Worm (Caenorhabditis elegans) whole organism, mixed stage, embryonic: Measurements from ENCODE around the gene F38E11.6.

Experiments used
- M03D4.4 ChIP-seq: sonication (generic microtip); optimal IDR thresholded peaks from 2 replicates; lab custom pipeline; 2017; ENCODE audit warnings: mild to moderate bottlenecking, missing genetic modification characterization, missing compliant biosample characterization
- ces-1 ChIP-seq: fragments of 150-350 bp; optimal IDR thresholded peaks from 2 replicates; lab custom pipeline; 2014; ENCODE audit warnings: missing biosample characterization, missing genetic modification reagents, missing genetic modification characterization
- drap-1 ChIP-seq: fragments of 200-800 bp; sonication (Bioruptor generic); optimal IDR thresholded peaks from 3 replicates; lab custom pipeline; 2018; ENCODE audit warnings: mild to moderate bottlenecking, missing genetic modification characterization, missing compliant biosample characterization
- elt-3 ChIP-seq: fragments of 150-350 bp; optimal IDR thresholded peaks from 2 replicates; lab custom pipeline; 2014; ENCODE audit warnings: missing biosample characterization, missing genetic modification characterization
- lin-13 ChIP-seq: fragments of 150-350 bp; optimal IDR thresholded peaks from 2 replicates; lab custom pipeline; 2014; ENCODE audit warnings: missing biosample characterization, missing genetic modification characterization
- lsy-2 ChIP-seq: fragments of 150-350 bp; optimal IDR thresholded peaks from 2 replicates; lab custom pipeline; 2014; ENCODE audit warnings: missing biosample characterization, missing genetic modification characterization
- nhr-12 ChIP-seq: fragments of 150-350 bp; optimal IDR thresholded peaks from 2 replicates; lab custom pipeline; 2014; ENCODE audit warnings: missing biosample characterization, missing genetic modification characterization
- nhr-237 ChIP-seq: fragments of 150-350 bp; optimal IDR thresholded peaks from 2 replicates; lab custom pipeline; 2014; ENCODE audit warnings: missing biosample characterization, missing genetic modification characterization
- pha-4 ChIP-seq: fragments of 150-350 bp; optimal IDR thresholded peaks from 2 replicates; lab custom pipeline; 2018; ENCODE audit warnings: missing biosample characterization, missing genetic modification reagents, missing genetic modification characterization
- snpc-4 ChIP-seq: fragments of 150-350 bp; optimal IDR thresholded peaks from 2 replicates; lab custom pipeline; 2014; ENCODE audit warnings: missing biosample characterization, missing genetic modification characterization
- unc-62 ChIP-seq: fragments of 150-350 bp; optimal IDR thresholded peaks from 2 replicates; lab custom pipeline; 2014; ENCODE audit warnings: missing biosample characterization, missing genetic modification reagents, missing genetic modification characterization
- ztf-11 ChIP-seq: fragments of 150-350 bp; optimal IDR thresholded peaks from 2 replicates; lab custom pipeline; 2014; ENCODE audit warnings: missing biosample characterization, missing genetic modification characterization

DNA sequence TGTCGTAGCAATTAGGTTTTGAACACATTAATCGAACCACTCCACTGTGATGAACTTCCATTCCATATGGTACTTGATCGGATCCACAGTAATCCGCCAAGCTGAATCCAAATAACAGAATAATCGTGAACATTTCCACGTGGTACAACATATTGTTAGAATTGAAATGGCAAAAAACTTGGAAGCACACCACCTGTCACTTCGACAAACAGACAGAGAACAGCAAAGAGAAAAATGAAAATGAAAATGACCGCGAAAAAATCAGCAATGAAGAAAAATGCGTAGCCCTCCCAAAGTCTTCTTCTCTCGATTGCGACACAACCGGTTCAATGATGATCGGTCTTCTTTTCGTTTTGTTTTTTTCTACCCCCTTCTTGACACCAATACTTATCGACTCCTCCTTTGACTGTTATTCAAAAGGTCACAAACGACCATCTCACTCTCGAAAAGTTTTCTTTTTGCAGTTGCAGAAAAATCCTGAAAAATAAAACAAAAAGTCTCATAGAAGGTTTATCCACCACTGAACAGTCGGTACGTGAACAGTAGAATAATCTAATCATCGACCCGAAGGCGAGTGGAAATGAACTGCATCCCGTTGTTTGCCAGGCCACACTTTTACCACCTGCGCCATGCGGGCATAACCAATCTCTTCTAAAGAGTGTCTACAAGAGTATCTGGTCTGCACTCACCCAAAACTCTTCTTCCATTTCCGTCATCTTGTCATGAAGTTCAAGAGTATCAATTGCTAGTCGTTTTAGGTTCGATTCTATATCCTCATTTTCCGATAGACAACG lies 10.0 kb upstream of the F38E11.6 start, which contains the start of gene wrt-3:
- no peak for TF ChIP-seq snpc-4 (tag; lab: Kevin White, UChicago)
- peak; percentile 58 for TF ChIP-seq ztf-11 (tag; lab: Kevin White, UChicago)
- peak; percentile 95 for TF ChIP-seq M03D4.4
- TF ChIP-seq unc-62, result peak; percentile 27
- TF ChIP-seq lin-13, result peak; percentile 31
- no peak for TF ChIP-seq nhr-237 (tag; lab: Kevin White, UChicago)
- no peak for TF ChIP-seq lsy-2 (tag; lab: Kevin White, UChicago)
- TF ChIP-seq elt-3 (tag; lab: Kevin White, UChicago), result no peak
- TF ChIP-seq ces-1 (GFP tag; lab: Kevin White, UChicago), result no peak
- peak; percentile 42 for TF ChIP-seq pha-4 (tag; lab: Kevin White, UChicago)
- TF ChIP-seq nhr-12 (tag; lab: Kevin White, UChicago), result peak; percentile 58
- TF ChIP-seq drap-1, result peak; percentile 96
